Fruit fly (Drosophila melanogaster) whole organism, adult: ENCODE data around the gene CG17600.

Experiments used
- CG11617 ChIP-seq: fragments of 200-800 bp; sonication (Bioruptor generic); optimal IDR thresholded peaks from 2 replicates; lab custom pipeline; 2017; ENCODE audit warnings: mild to moderate bottlenecking, missing biosample characterization, missing genetic modification reagents, missing genetic modification characterization
- CG1620 ChIP-seq: fragments of 200-800 bp; sonication (Bioruptor generic); optimal IDR thresholded peaks from 2 replicates; lab custom pipeline; 2016; ENCODE audit warnings: missing biosample characterization, missing genetic modification characterization
- Clk ChIP-seq: fragments of 200-800 bp; sonication (Bioruptor generic); optimal IDR thresholded peaks from 2 replicates; lab custom pipeline; 2017; ENCODE audit warnings: missing biosample characterization, missing genetic modification characterization
- Hr96 ChIP-seq: fragments of 200-800 bp; sonication (Bioruptor generic); optimal IDR thresholded peaks from 2 replicates; lab custom pipeline; 2016; ENCODE audit warnings: missing biosample characterization, missing genetic modification characterization
- Mnt ChIP-seq: fragments of 200-800 bp; sonication (Bioruptor generic); optimal IDR thresholded peaks from 2 replicates; lab custom pipeline; 2016; ENCODE audit warnings: missing biosample characterization, mild to moderate bottlenecking, missing genetic modification characterization
- bab1 ChIP-seq: fragments of 200-800 bp; sonication (Bioruptor generic); optimal IDR thresholded peaks from 3 replicates; lab custom pipeline; 2019; ENCODE audit warnings: missing biosample characterization, mild to moderate bottlenecking, missing genetic modification characterization, moderate library complexity
- cic ChIP-seq: fragments of 200-800 bp; sonication (Bioruptor generic); optimal IDR thresholded peaks from 2 replicates; lab custom pipeline; 2017; ENCODE audit warnings: missing biosample characterization, mild to moderate bottlenecking, missing genetic modification characterization, moderate library complexity
- kay ChIP-seq: fragments of 200-800 bp; sonication (Bioruptor generic); peaks from one replicate; lab custom pipeline; 2016; ENCODE audit warnings: missing biosample characterization, missing genetic modification characterization, borderline replicate concordance
- ovo ChIP-seq: fragments of 200-800 bp; sonication (Bioruptor generic); optimal IDR thresholded peaks from 2 replicates; lab custom pipeline; 2016; ENCODE audit warnings: missing biosample characterization, missing genetic modification characterization

DNA sequence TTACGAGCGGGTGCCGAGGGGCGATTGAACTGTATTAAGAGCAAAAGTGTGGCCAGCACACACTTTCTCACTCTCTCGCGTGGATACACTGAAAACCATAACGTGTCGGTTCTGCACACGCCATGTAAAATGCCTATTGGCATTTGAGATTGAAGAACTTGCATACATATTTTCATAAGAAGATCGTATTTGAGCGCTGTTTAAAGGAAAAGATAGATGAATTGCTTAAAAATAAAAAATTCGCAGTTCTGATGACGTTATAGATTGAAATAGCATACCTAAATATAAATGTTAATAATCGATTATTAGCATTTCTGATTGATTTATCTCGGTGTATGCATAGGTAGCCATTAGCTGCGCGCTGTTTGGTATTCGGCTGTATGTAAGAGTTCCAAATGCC lies 5.9 kb upstream of the CG17600 start:
- no peak for TF ChIP-seq ovo (GFP tag; lab: Kevin White, UChicago)
- TF ChIP-seq CG11617 = no peak
- no peak for TF ChIP-seq Hr96 (GFP tag; lab: Kevin White, UChicago)
- no peak for TF ChIP-seq Clk (GFP tag; lab: Kevin White, UChicago)
- no peak for TF ChIP-seq bab1 (GFP tag; lab: Kevin White, UChicago)
- no peak for TF ChIP-seq kay (GFP tag; lab: Kevin White, UChicago)
- no peak for TF ChIP-seq Mnt (GFP tag; lab: Kevin White, UChicago)
- no peak for TF ChIP-seq CG1620 (GFP tag; lab: Kevin White, UChicago)
- no peak for TF ChIP-seq cic (GFP tag; lab: Kevin White, UChicago)
